Worm (Caenorhabditis elegans) whole organism, L4/young adult: ENCODE results near the gene lips-6.

Experiments
- W03F9.2 ChIP-seq: fragments of 150-350 bp; optimal IDR thresholded peaks from 2 replicates; lab custom pipeline; 2014; ENCODE audit warnings: missing biosample characterization, missing genetic modification characterization
- dao-5 ChIP-seq: sonication (generic microtip); optimal IDR thresholded peaks from 2 replicates; lab custom pipeline; 2016; ENCODE audit warnings: missing genotype, missing genetic modification characterization, moderate library complexity, missing compliant biosample characterization
- him-1 ChIP-seq: sonication (generic microtip); optimal IDR thresholded peaks from 2 replicates; lab custom pipeline; 2016; ENCODE audit warnings: missing genotype, missing genetic modification reagents, missing genetic modification characterization, missing compliant biosample characterization

ce11 chrIV:11986407-11986806 is 29.1 kb downstream of the lips-6 start:
- TF ChIP-seq dao-5 (tag; lab: Kevin White, UChicago), result no peak
- no peak for TF ChIP-seq W03F9.2 (tag; lab: Kevin White, UChicago)
- no peak for TF ChIP-seq him-1 (tag; lab: Kevin White, UChicago)
